Worm (Caenorhabditis elegans): Measurements from ENCODE around the gene grl-10.

Gene grl-10

DNA sequence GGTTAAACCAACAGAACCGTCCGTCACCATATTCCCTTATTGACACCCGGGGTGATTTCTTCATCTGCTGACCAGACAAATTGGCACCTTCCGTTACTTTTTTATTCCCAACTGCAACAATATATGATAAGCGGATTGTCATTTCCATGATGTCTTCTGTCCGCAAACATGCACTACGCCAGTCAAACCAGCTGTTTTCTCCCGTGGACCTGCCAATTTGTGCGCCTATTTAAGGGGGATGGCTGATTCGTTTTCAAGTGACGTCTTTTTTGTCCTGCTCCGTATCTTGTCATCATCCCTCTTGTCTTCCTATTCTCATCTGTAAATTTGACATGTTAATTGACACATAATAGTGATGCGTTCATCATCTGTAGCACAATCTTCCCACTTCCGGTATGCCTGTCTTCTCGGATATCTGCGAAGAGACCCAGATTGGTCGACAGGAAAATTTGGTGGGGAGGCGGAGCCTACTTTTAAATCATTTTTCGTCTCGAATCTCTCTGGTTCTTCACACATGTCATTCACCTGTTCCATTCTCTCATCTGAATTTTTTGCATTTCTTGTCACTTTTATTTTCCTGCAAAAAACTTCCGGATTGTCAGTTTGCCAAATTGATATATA is 26.2 kb upstream of the grl-10 start:
- peak; percentile 17 for TF ChIP-seq hlh-11 (tag; optimal IDR thresholded peaks at IDR 0.05)
- no peak for TF ChIP-seq lin-15B (tag; optimal IDR thresholded peaks at IDR 0.05)
- no peak for TF ChIP-seq unc-39 (tag; optimal IDR thresholded peaks at IDR 0.05)
- TF ChIP-seq nhr-48 (tag; optimal IDR thresholded peaks at IDR 0.05) = peak; percentile 61
- TF ChIP-seq mdt-29 (GFP tag; IDR thresholded peaks at IDR 0.05) = peak; percentile 33; the same call in 1 of the 2 replicates
- TF ChIP-seq T20F7.1 (GFP tag; optimal IDR thresholded peaks at IDR 0.05) = no peak
- peak in 1 of 2 experiments; percentile 52 for TF ChIP-seq unc-62 (GFP tag; optimal IDR thresholded peaks at IDR 0.05 in 1 of 2)
- TF ChIP-seq unc-62 (tag; optimal IDR thresholded peaks at IDR 0.05) = no peak
- no peak for TF ChIP-seq attf-4 (tag; optimal IDR thresholded peaks at IDR 0.05)
- TF ChIP-seq mdl-1 (tag; optimal IDR thresholded peaks at IDR 0.05) = no peak
- peak; percentile 94 for TF ChIP-seq dmd-6 (GFP tag; IDR thresholded peaks at IDR 0.05)
- no peak for TF ChIP-seq daf-16 (GFP tag; optimal IDR thresholded peaks at IDR 0.05)
- TF ChIP-seq daf-16 (tag; optimal IDR thresholded peaks at IDR 0.05) = no peak
- peak; percentile 29; the same call in 1 of the 2 replicates for TF ChIP-seq lin-1 (GFP tag; IDR thresholded peaks at IDR 0.05)
- TF ChIP-seq ceh-28 (tag; optimal IDR thresholded peaks at IDR 0.05) = no peak
- TF ChIP-seq F37D6.2 (tag; optimal IDR thresholded peaks at IDR 0.05) = no peak
- peak; percentile 87; the same call in 1 of the 2 replicates for TF ChIP-seq tra-1 (GFP tag; IDR thresholded peaks at IDR 0.05)
- TF ChIP-seq F44E2.7 (GFP tag; IDR thresholded peaks at IDR 0.05) = no peak

DNA sequence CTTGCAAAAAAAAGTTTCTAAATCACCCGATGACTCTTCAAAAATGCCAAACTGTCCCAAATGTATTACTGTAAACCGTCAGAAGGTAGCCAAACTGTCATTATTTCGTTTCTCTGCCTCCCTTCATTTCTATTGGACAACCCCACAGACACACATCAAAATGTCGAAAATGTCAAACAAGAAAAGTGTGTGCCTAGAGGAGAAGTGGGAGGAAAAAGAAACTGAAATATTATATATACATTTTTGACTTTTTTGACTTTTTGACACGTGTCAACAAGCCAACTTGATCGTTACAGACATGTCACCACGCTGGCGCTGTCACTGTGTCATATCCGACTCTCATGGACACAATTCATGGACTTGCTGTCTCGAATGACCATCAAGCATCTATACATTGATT is 24.6 kb upstream of the grl-10 start:
- TF ChIP-seq hlh-11 (tag; optimal IDR thresholded peaks at IDR 0.05) (peak; percentile 23), lin-13 (GFP tag; optimal IDR thresholded peaks at IDR 0.05) (no peak), dmd-6 (GFP tag; IDR thresholded peaks at IDR 0.05) (peak; percentile 56), daf-16 (GFP tag; optimal IDR thresholded peaks at IDR 0.05) (peak in 1 of 2 experiments; percentile 15), daf-16 (tag; optimal IDR thresholded peaks at IDR 0.05) (no peak), nhr-77 (tag; optimal IDR thresholded peaks at IDR 0.05) (no peak), tra-1 (GFP tag; IDR thresholded peaks at IDR 0.05) (peak; percentile 46; the same call in 1 of the 2 replicates)

DNA sequence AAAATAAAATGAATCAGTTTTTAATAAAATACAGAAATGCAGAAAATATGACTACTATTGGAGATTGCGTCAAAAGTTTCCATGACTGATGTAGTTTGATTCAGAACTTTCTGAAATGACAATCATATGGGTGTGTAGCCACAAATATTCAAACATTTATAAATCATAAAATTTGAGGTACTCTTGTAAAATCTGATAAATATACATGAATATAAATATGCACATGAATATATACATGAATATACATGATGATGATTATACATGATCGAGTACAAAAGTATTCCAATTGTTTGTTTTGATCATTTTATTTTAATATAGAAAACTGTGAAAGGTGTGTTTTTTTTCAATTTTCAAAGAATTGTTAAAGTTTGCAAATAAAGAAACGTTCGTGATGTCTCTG is 19.8 kb upstream of the grl-10 start, which contains the start of gene T05B11.4:
Gene T05B11.4 (minus strand): TSS at position 101 of the 400 bp plus-strand sequence.
- TF ChIP-seq lsy-2 (tag; optimal IDR thresholded peaks at IDR 0.05) (no peak), nhr-76 (tag; optimal IDR thresholded peaks at IDR 0.05) (no peak)

DNA sequence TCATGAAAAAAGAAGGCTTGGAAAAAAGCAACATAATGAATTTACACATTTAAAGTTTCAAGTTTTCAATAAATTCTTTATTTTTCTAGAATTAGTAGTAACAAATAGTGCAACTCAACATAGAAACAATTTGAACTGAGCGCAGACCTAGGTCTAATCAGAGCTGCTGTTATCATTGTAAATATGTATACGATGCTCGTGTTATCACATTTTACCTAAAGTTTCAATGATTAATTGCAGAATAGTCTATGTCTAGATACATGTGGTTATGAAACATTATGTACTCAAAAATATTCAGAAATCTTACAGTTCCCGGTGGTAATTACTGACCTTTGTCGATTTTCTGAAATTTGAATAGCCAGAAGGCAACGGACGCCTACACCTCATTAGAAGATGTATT is 18.4 kb upstream of the grl-10 start:
- TF ChIP-seq sdz-12 (GFP tag; optimal IDR thresholded peaks at IDR 0.05) (no peak), daf-16 (GFP tag; optimal IDR thresholded peaks at IDR 0.05) (no peak), daf-16 (tag; optimal IDR thresholded peaks at IDR 0.05) (peak; percentile 56), fkh-10 (GFP tag; optimal IDR thresholded peaks at IDR 0.05) (no peak), pqm-1 (tag; optimal IDR thresholded peaks at IDR 0.05) (peak; percentile 38), lin-1 (GFP tag; IDR thresholded peaks at IDR 0.05) (no peak)

DNA sequence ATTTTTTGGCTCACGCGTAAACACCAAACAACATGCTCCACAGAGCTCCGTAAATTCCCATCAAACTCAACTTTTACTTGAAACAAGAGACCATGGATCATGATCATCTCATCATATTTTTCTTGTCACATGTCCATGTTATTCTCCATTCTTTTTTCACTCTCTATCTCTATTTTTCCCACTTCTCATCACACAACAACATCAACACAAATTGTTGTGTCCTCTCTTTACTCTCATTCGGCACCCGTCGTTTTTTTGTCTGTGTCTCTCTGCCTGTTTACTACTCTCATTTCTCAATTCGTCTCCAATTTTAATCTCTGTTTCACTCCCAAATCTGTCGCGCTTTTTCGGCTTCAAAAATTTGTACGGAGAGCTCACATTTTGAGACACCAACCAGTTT is 15.1 kb upstream of the grl-10 start:
- peak; percentile 2 for TF ChIP-seq fkh-10 (GFP tag; optimal IDR thresholded peaks at IDR 0.05)
- peak; percentile 41 for TF ChIP-seq dve-1 (tag; optimal IDR thresholded peaks at IDR 0.05; ENCODE audit: insufficient read depth)
- peak; percentile 61 for TF ChIP-seq hlh-11 (tag; optimal IDR thresholded peaks at IDR 0.05)
- peak; percentile 57; the same call in 1 of the 2 replicates for TF ChIP-seq ceh-20 (GFP tag; IDR thresholded peaks at IDR 0.05)
- no peak for TF ChIP-seq jun-1 (tag; optimal IDR thresholded peaks at IDR 0.05)
- TF ChIP-seq lsy-2 (tag; optimal IDR thresholded peaks at IDR 0.05) = peak in 1 of 2 experiments; percentile 52
- peak; percentile 52 for TF ChIP-seq rbr-2 (tag; optimal IDR thresholded peaks at IDR 0.05)
- peak; percentile 82 for TF ChIP-seq hlh-30 (tag; optimal IDR thresholded peaks at IDR 0.05; ENCODE audit: insufficient read depth)
- TF ChIP-seq vab-7 (GFP tag; IDR thresholded peaks at IDR 0.05) = no peak
- no peak for TF ChIP-seq T20F7.1 (GFP tag; optimal IDR thresholded peaks at IDR 0.05)
- peak; percentile 57 for TF ChIP-seq dmd-6 (GFP tag; IDR thresholded peaks at IDR 0.05)
- no peak for TF ChIP-seq F49E8.2 (tag; optimal IDR thresholded peaks at IDR 0.05; ENCODE audit: borderline replicate concordance)
- peak; percentile 17 for TF ChIP-seq dpl-1 (GFP tag; optimal IDR thresholded peaks at IDR 0.05)
- TF ChIP-seq mdl-1 (tag; optimal IDR thresholded peaks at IDR 0.05) = peak in 1 of 2 experiments; percentile 86
- peak; percentile 92 for TF ChIP-seq aha-1 (tag)
- TF ChIP-seq daf-16 (GFP tag; optimal IDR thresholded peaks at IDR 0.05) = peak in 1 of 2 experiments; percentile 92
- TF ChIP-seq daf-16 (tag; optimal IDR thresholded peaks at IDR 0.05) = peak; percentile 87
- 0 out of 2 replicates have a peak, but pooled peaks have one; percentile 37 for TF ChIP-seq hmg-1.1 (GFP tag; IDR thresholded peaks at IDR 0.05)
- TF ChIP-seq zip-11 (GFP tag; IDR thresholded peaks at IDR 0.05) = no peak
- TF ChIP-seq nhr-11 (tag; optimal IDR thresholded peaks at IDR 0.05) = peak; percentile 78
- peak; percentile 63 for TF ChIP-seq mep-1 (tag; optimal IDR thresholded peaks at IDR 0.05)
- TF ChIP-seq nhr-28 (tag; optimal IDR thresholded peaks at IDR 0.05) = peak; percentile 76
- peak in 1 of 2 experiments; percentile 99 for TF ChIP-seq unc-62 (GFP tag; optimal IDR thresholded peaks at IDR 0.05 in 1 of 2)
- no peak for TF ChIP-seq unc-62 (tag; optimal IDR thresholded peaks at IDR 0.05)
